ENCODE assay signal across 4 fruit fly cellular contexts in the genomic region with DNA sequence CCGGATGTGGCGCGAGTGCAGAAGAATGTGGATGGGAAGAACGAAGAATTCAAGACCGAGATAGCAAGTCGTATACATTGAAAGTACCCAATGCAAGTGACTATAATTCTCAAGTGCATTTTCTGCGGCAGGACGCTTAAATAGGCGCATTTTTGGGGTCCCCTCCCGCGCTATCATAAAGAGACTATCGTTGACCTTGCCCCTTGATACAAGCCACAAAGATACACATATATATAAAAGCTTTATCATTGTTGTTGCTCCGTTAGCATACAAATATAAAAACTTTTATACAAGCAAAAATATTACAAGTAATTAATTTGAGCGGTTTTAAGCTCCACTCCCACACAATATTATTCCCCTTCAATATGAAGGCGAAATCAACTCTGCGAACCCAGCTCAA.
A peak's percentile ranks its signal among the peaks of the same experiment; 100 is the strongest.
TF ChIP-seq lines count a peak whose summit lies in the region.

No protein-coding gene starts in this region.

- no peak for TF ChIP-seq CTCF in whole organism, embryonic (GFP tag; optimal IDR thresholded peaks at IDR 0.05; lab: Kevin White, UChicago)

TF ChIP-seq in whole organism, embryonic, 481 proteins besides CTCF, POLR2A, EP300 and RAD21:
- TF ChIP-seq CG4730 (GFP tag; IDR thresholded peaks at IDR 0.05; lab: Robert Waterston, UW) (no peak), sens (GFP tag; lab: Kevin White, UChicago) (peak; percentile 1), nom (GFP tag; optimal IDR thresholded peaks at IDR 0.05; lab: Kevin White, UChicago) (peak; percentile 55), z (GFP tag; IDR thresholded peaks at IDR 0.05; lab: Robert Waterston, UW) (peak; percentile 73; the same call in 1 of the 3 replicates), CG12219 (GFP tag; optimal IDR thresholded peaks at IDR 0.05; lab: Kevin White, UChicago) (no peak)

TF ChIP-seq in whole organism, prepupa, 60 proteins besides CTCF, POLR2A, EP300 and RAD21 (continues in another document):
- TF ChIP-seq CG7368 (GFP tag; optimal IDR thresholded peaks at IDR 0.05; lab: Kevin White, UChicago): no peak
- TF ChIP-seq lz (GFP tag; optimal IDR thresholded peaks at IDR 0.05; lab: Kevin White, UChicago): no peak
- no peak for TF ChIP-seq dac (GFP tag; optimal IDR thresholded peaks at IDR 0.05; lab: Kevin White, UChicago)
- no peak for TF ChIP-seq CG8119 (GFP tag; IDR thresholded peaks at IDR 0.05; lab: Robert Waterston, UW)
- no peak for TF ChIP-seq cyc (GFP tag; optimal IDR thresholded peaks at IDR 0.05; lab: Kevin White, UChicago)
- TF ChIP-seq CG8632 (GFP tag; optimal IDR thresholded peaks at IDR 0.05; lab: Kevin White, UChicago): no peak
- TF ChIP-seq CG3919 (GFP tag; optimal IDR thresholded peaks at IDR 0.05; lab: Kevin White, UChicago): no peak
- TF ChIP-seq CG6163 (GFP tag; IDR thresholded peaks at IDR 0.05; lab: Robert Waterston, UW): no peak
- TF ChIP-seq CG11294 (GFP tag; IDR thresholded peaks at IDR 0.05; lab: Robert Waterston, UW): no peak
- TF ChIP-seq fd59A (GFP tag; optimal IDR thresholded peaks at IDR 0.05; lab: Kevin White, UChicago): no peak
- TF ChIP-seq Eip78C (GFP tag; lab: Kevin White, UChicago): peak; percentile 66
- no peak for TF ChIP-seq CG8319 (GFP tag; optimal IDR thresholded peaks at IDR 0.05; lab: Kevin White, UChicago)
- no peak for TF ChIP-seq Smox (GFP tag; optimal IDR thresholded peaks at IDR 0.05; lab: Kevin White, UChicago)
- no peak for TF ChIP-seq CG11902 (GFP tag; optimal IDR thresholded peaks at IDR 0.05; lab: Kevin White, UChicago)
- peak; percentile 73 for TF ChIP-seq svp (GFP tag; lab: Kevin White, UChicago)
- TF ChIP-seq Ets21C (GFP tag; optimal IDR thresholded peaks at IDR 0.05; lab: Kevin White, UChicago): no peak
- TF ChIP-seq CG6792 (GFP tag; optimal IDR thresholded peaks at IDR 0.05; lab: Kevin White, UChicago): no peak
- no peak for TF ChIP-seq Lpt (GFP tag; optimal IDR thresholded peaks at IDR 0.05; lab: Kevin White, UChicago)
- no peak for TF ChIP-seq CG9139 (GFP tag; optimal IDR thresholded peaks at IDR 0.05; lab: Kevin White, UChicago)
- TF ChIP-seq CG3032 (tag; optimal IDR thresholded peaks at IDR 0.05; lab: Kevin White, UChicago): no peak
- no peak for TF ChIP-seq topi (GFP tag; optimal IDR thresholded peaks at IDR 0.05; lab: Kevin White, UChicago)
- no peak for TF ChIP-seq acj6 (GFP tag; optimal IDR thresholded peaks at IDR 0.05; lab: Kevin White, UChicago)
- TF ChIP-seq Eip93F (GFP tag; optimal IDR thresholded peaks at IDR 0.05; lab: Kevin White, UChicago): no peak
- peak; percentile 3 to 42 for TF ChIP-seq ss (GFP tag; optimal IDR thresholded peaks at IDR 0.05; lab: Kevin White, UChicago)
- peak; percentile 58 for TF ChIP-seq dsx (GFP tag; optimal IDR thresholded peaks at IDR 0.05; lab: Kevin White, UChicago; ENCODE audit: poor library complexity, severe bottlenecking)
- TF ChIP-seq Gug (GFP tag; IDR thresholded peaks at IDR 0.05; lab: Robert Waterston, UW): no peak
- no peak for TF ChIP-seq Hr39 (GFP tag; optimal IDR thresholded peaks at IDR 0.05; lab: Kevin White, UChicago)
- TF ChIP-seq Hr4 (GFP tag; optimal IDR thresholded peaks at IDR 0.05; lab: Kevin White, UChicago): no peak
- no peak for TF ChIP-seq CG31627 (GFP tag; optimal IDR thresholded peaks at IDR 0.05; lab: Kevin White, UChicago)

TF ChIP-seq in whole organism, pupa, 21 proteins besides CTCF, POLR2A, EP300 and RAD21:
- peak; percentile 78 for TF ChIP-seq EcR (GFP tag; optimal IDR thresholded peaks at IDR 0.05; lab: Kevin White, UChicago)
- no peak for TF ChIP-seq CG34367 (tag; optimal IDR thresholded peaks at IDR 0.05; lab: Kevin White, UChicago)
- TF ChIP-seq CG4496 (GFP tag; IDR thresholded peaks at IDR 0.05; lab: Robert Waterston, UW): no peak

TF ChIP-seq in whole organism, wandering third instar larva, 38 proteins besides CTCF, POLR2A, EP300 and RAD21:
- TF ChIP-seq Rel (GFP tag; optimal IDR thresholded peaks at IDR 0.05; lab: Kevin White, UChicago): no peak
- TF ChIP-seq Rel (tag; optimal IDR thresholded peaks at IDR 0.05; lab: Kevin White, UChicago): peak; percentile 31
- TF ChIP-seq fru (GFP tag; optimal IDR thresholded peaks at IDR 0.05; lab: Kevin White, UChicago): no peak
